Fruit fly (Drosophila melanogaster): ENCODE results near the gene mab-21.
A peak's percentile ranks its signal among the peaks of the same experiment; 100 is the strongest.

mab-21 gene

dm6 chrX:5969860-5970665 lies 42.9 kb downstream of the mab-21 start (continued):
- TF ChIP-seq CG8359 (GFP tag; optimal IDR thresholded peaks at IDR 0.05; ENCODE audit: borderline replicate concordance) (no peak), CG4282 (GFP tag; optimal IDR thresholded peaks at IDR 0.05) (no peak), gt (GFP tag; IDR thresholded peaks at IDR 0.05) (no peak), Blimp-1 (GFP tag; optimal IDR thresholded peaks at IDR 0.05) (peak; percentile 18), fu2 (GFP tag; optimal IDR thresholded peaks at IDR 0.05) (no peak), CG4707 (GFP tag; optimal IDR thresholded peaks at IDR 0.05) (no peak), Six4 (GFP tag; optimal IDR thresholded peaks at IDR 0.05) (no peak), HLH4C (GFP tag; IDR thresholded peaks at IDR 0.05; ENCODE audit: partially characterized antibody) (no peak), zfh2 (GFP tag; optimal IDR thresholded peaks at IDR 0.05) (peak; percentile 3), bbx (GFP tag; IDR thresholded peaks at IDR 0.05; ENCODE audit: partially characterized antibody) (0 out of 2 replicates have a peak, but pooled peaks have one; percentile 6), CG34422 (GFP tag; IDR thresholded peaks at IDR 0.05) (peak; percentile 38; the same call in 1 of the 3 replicates), CG32532 (GFP tag; IDR thresholded peaks at IDR 0.05) (peak; percentile 38), ftz-f1 (GFP tag; optimal IDR thresholded peaks at IDR 0.05) (no peak), CG10431 (GFP tag; optimal IDR thresholded peaks at IDR 0.05) (no peak), CG12942 (GFP tag; optimal IDR thresholded peaks at IDR 0.05) (no peak), CG3065 (GFP tag; optimal IDR thresholded peaks at IDR 0.05) (no peak), slou (GFP tag; optimal IDR thresholded peaks at IDR 0.05) (peak; percentile 7), CG14441 (GFP tag; IDR thresholded peaks at IDR 0.05) (peak; percentile 37; the same call in 1 of the 2 replicates), Awh (GFP tag; IDR thresholded peaks at IDR 0.05) (0 out of 2 replicates have a peak, but pooled peaks have one; percentile 11), Myb (GFP tag; optimal IDR thresholded peaks at IDR 0.05) (no peak), CG14860 (GFP tag; IDR thresholded peaks at IDR 0.05; ENCODE audit: partially characterized antibody) (no peak), CG11093 (GFP tag; IDR thresholded peaks at IDR 0.05) (no peak; the same call in 2 of the 3 replicates), CG8089 (GFP tag; optimal IDR thresholded peaks at IDR 0.05) (no peak), cad (GFP tag; optimal IDR thresholded peaks at IDR 0.05) (no peak), aop (GFP tag; IDR thresholded peaks at IDR 0.05) (no peak), Tbp (GFP tag; optimal IDR thresholded peaks at IDR 0.05) (no peak), HHEX (GFP tag; optimal IDR thresholded peaks at IDR 0.05) (no peak), CG15269 (tag; optimal IDR thresholded peaks at IDR 0.05) (peak; percentile 56), CG12219 (GFP tag; optimal IDR thresholded peaks at IDR 0.05) (no peak), CG17912 (GFP tag; optimal IDR thresholded peaks at IDR 0.05) (no peak), gfzf (GFP tag; optimal IDR thresholded peaks at IDR 0.05) (no peak), Fer3 (tag; optimal IDR thresholded peaks at IDR 0.05) (peak; percentile 22), Dbx (GFP tag; IDR thresholded peaks at IDR 0.05) (no peak), C15 (GFP tag; IDR thresholded peaks at IDR 0.05) (no peak), CG10274 (GFP tag; optimal IDR thresholded peaks at IDR 0.05) (no peak), bab2 (GFP tag; optimal IDR thresholded peaks at IDR 0.05) (peak; percentile 4), CHES-1-like (GFP tag; optimal IDR thresholded peaks at IDR 0.05) (no peak), sob (GFP tag; IDR thresholded peaks at IDR 0.05) (no peak; the same call in 1 of the 2 replicates), kah (GFP tag; optimal IDR thresholded peaks at IDR 0.05) (no peak), otp (GFP tag; IDR thresholded peaks at IDR 0.05) (peak; percentile 68), CG4360 (GFP tag; IDR thresholded peaks at IDR 0.05) (peak; percentile 85), peb (GFP tag; IDR thresholded peaks at IDR 0.05) (no peak), Oaz (GFP tag; IDR thresholded peaks at IDR 0.05) (peak; percentile 18; the same call in 1 of the 2 replicates), cato (GFP tag; optimal IDR thresholded peaks at IDR 0.05; ENCODE audit: borderline replicate concordance) (no peak), fru (optimal IDR thresholded peaks at IDR 0.05) (no peak), org-1 (GFP tag; optimal IDR thresholded peaks at IDR 0.05) (peak; percentile 20), CG31224 (GFP tag; IDR thresholded peaks at IDR 0.05) (no peak), dysf (GFP tag; IDR thresholded peaks at IDR 0.05) (peak; percentile 57), bowl (GFP tag; IDR thresholded peaks at IDR 0.05) (no peak), CG7372 (GFP tag; IDR thresholded peaks at IDR 0.05) (peak; percentile 6; the same call in 1 of the 2 replicates)
